Worm (Caenorhabditis elegans): ENCODE data around the gene F40B5.2.

F40B5.2 gene

DNA sequence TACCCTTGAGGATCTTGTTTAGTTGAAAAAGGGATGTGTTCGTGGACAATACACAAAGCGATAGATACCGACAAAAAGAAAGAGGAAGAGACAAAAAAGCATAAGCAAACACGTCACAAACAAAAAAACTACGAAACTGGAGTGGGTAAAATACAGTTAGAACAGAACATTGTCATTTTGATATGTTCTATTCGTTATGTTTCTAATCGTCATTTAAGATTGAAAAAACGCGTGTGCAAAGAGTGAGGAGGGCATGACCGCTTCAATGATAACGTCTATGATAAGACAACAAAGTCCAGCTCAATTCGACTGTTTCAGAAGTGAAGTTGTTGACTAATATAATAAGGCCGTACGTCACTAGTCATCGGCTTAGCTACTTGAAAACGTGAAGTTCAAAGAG, 12.3 kb upstream of the F40B5.2 start (continued):
- TF ChIP-seq ZK546.5 (tag; optimal IDR thresholded peaks at IDR 0.05) (no peak), nhr-11 (tag; optimal IDR thresholded peaks at IDR 0.05) (no peak), zfp-2 (tag; optimal IDR thresholded peaks at IDR 0.05) (no peak), hif-1 (tag; optimal IDR thresholded peaks at IDR 0.05) (no peak), lin-38 (GFP tag; IDR thresholded peaks at IDR 0.05) (no peak), aha-1 (tag) (no peak), ceh-62 (tag; optimal IDR thresholded peaks at IDR 0.05) (no peak), Y105C5A.15 (GFP tag; IDR thresholded peaks at IDR 0.05) (no peak), fos-1 (tag; optimal IDR thresholded peaks at IDR 0.05) (no peak), pha-4 (GFP tag; IDR thresholded peaks at IDR 0.05) (no peak), pha-4 (tag; optimal IDR thresholded peaks at IDR 0.05) (no peak), nhr-77 (tag; optimal IDR thresholded peaks at IDR 0.05) (peak; percentile 54), aly-2 (tag; optimal IDR thresholded peaks at IDR 0.05) (no peak), hlh-11 (tag; optimal IDR thresholded peaks at IDR 0.05) (peak; percentile 77), jun-1 (tag; optimal IDR thresholded peaks at IDR 0.05) (no peak), ceh-82 (tag; optimal IDR thresholded peaks at IDR 0.05) (no peak), nhr-237 (tag; optimal IDR thresholded peaks at IDR 0.05) (no peak), madf-9 (GFP tag; conservative IDR thresholded peaks at IDR 0.05) (no peak), nhr-41 (GFP tag; IDR thresholded peaks at IDR 0.05) (no peak), nhr-28 (tag; optimal IDR thresholded peaks at IDR 0.05) (peak; percentile 87), dmd-8 (GFP tag; IDR thresholded peaks at IDR 0.05) (no peak), gei-8 (GFP tag; optimal IDR thresholded peaks at IDR 0.05) (no peak), R02D3.7 (tag; optimal IDR thresholded peaks at IDR 0.05) (no peak), ztf-7 (tag; optimal IDR thresholded peaks at IDR 0.05) (no peak), snpc-1.2 (GFP tag; IDR thresholded peaks at IDR 0.05) (no peak), F49E8.2 (tag; optimal IDR thresholded peaks at IDR 0.05; ENCODE audit: borderline replicate concordance) (no peak), F44E2.7 (GFP tag; IDR thresholded peaks at IDR 0.05) (no peak), ztf-11 (tag; optimal IDR thresholded peaks at IDR 0.05) (no peak), ces-1 (GFP tag; optimal IDR thresholded peaks at IDR 0.05) (no peak), dmd-9 (GFP tag; IDR thresholded peaks at IDR 0.05) (no peak), egl-27 (tag; optimal IDR thresholded peaks at IDR 0.05) (no peak), zip-2 (tag; optimal IDR thresholded peaks at IDR 0.05) (no peak), lim-7 (GFP tag; IDR thresholded peaks at IDR 0.05) (no peak), daf-16 (GFP tag; optimal IDR thresholded peaks at IDR 0.05) (no peak), daf-16 (tag; optimal IDR thresholded peaks at IDR 0.05) (peak; percentile 89), Y48G9A.11 (GFP tag; IDR thresholded peaks at IDR 0.05) (no peak), unc-62 (GFP tag; optimal IDR thresholded peaks at IDR 0.05 in 1 of 2) (peak in 1 of 2 experiments; percentile 64), unc-62 (tag; optimal IDR thresholded peaks at IDR 0.05) (no peak), hmg-1.1 (GFP tag; IDR thresholded peaks at IDR 0.05) (no peak), ceh-32 (tag; optimal IDR thresholded peaks at IDR 0.05; ENCODE audit: poor library complexity) (no peak), hlh-30 (tag; optimal IDR thresholded peaks at IDR 0.05; ENCODE audit: insufficient read depth) (peak; percentile 50), ZK337.2 (GFP tag; IDR thresholded peaks at IDR 0.05) (no peak), arid-1 (GFP tag; conservative IDR thresholded peaks at IDR 0.05) (no peak), dpl-1 (GFP tag; optimal IDR thresholded peaks at IDR 0.05) (no peak), sdz-12 (GFP tag; optimal IDR thresholded peaks at IDR 0.05) (no peak), Y5F2A.4 (GFP tag; optimal IDR thresholded peaks at IDR 0.05) (no peak), mxl-3 (GFP tag; optimal IDR thresholded peaks at IDR 0.05) (peak; percentile 47), mxl-2 (GFP tag; conservative IDR thresholded peaks at IDR 0.05) (no peak), zfp-3 (GFP tag; conservative IDR thresholded peaks at IDR 0.05) (no peak), nhr-25 (tag; optimal IDR thresholded peaks at IDR 0.05; ENCODE audit: borderline replicate concordance, insufficient read depth) (no peak), vab-7 (GFP tag; IDR thresholded peaks at IDR 0.05) (no peak), unc-130 (GFP tag; optimal IDR thresholded peaks at IDR 0.05) (no peak), saeg-2 (GFP tag; IDR thresholded peaks at IDR 0.05) (no peak)

All from whole organism, L4 larva.